Worm (Caenorhabditis elegans): ENCODE measurements around the gene clec-21.

DNA sequence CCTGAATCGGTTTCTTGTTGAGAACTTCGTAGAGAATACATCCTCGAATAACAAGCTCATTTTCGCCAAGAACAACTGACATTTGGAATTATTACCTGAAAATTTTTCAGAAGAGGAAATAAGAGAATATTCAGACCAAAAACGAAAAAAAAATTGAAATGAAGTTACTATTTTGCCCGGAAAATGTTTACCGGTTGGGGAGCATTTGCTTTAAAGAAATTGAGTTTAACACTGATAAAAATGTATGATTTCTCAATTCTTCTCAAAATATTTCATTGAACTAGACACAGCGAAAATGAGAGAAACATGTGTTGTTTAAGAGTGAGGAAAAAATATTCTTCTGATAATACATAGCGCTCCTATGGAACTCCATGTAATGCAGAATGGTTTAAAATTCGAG, 32.3 kb upstream of the clec-21 start, which contains the start of gene fbxa-165:
- TF ChIP-seq dpl-1 (GFP tag; optimal IDR thresholded peaks at IDR 0.05) (no peak), ama-1 (optimal IDR thresholded peaks at IDR 0.05) (no peak), nhr-76 (tag; optimal IDR thresholded peaks at IDR 0.05) (no peak), lin-14 (GFP tag; optimal IDR thresholded peaks at IDR 0.05) (no peak), tlp-1 (tag; optimal IDR thresholded peaks at IDR 0.05) (no peak), lin-13 (GFP tag; optimal IDR thresholded peaks at IDR 0.05) (no peak), unc-130 (tag; optimal IDR thresholded peaks at IDR 0.05) (no peak), egl-27 (tag; optimal IDR thresholded peaks at IDR 0.05) (no peak), fos-1 (tag; optimal IDR thresholded peaks at IDR 0.05) (no peak), rnt-1 (tag; optimal IDR thresholded peaks at IDR 0.05) (no peak)

Data from whole organism, L1 larva.